Worm (Caenorhabditis elegans) whole organism, midembryonic: ENCODE data around the gene C23H3.5.
"Not testable (repeated sequence)": the region's sequence is repeated elsewhere in the genome, so short reads cannot be mapped to it uniquely, and the experiment has no call there.

Experiments
- flt-1 ChIP-seq: fragments of 200-800 bp; sonication (Bioruptor generic); IDR thresholded peaks from 2 replicates; pipeline ENCODE4 v1.3.6; 2022; ENCODE audit warnings: missing genetic modification characterization, missing compliant biosample characterization
- ref-1 ChIP-seq: fragments of 200-800 bp; sonication (Bioruptor generic); conservative IDR thresholded peaks from 2 replicates; pipeline ENCODE4 v1.3.6; 2022; ENCODE audit warnings: missing genetic modification reagents, missing genetic modification characterization, missing compliant biosample characterization
- ztf-23 ChIP-seq: fragments of 200-800 bp; sonication (Bioruptor generic); IDR thresholded peaks from 2 replicates; pipeline ENCODE4 v1.3.6; 2022; ENCODE audit warnings: missing genetic modification reagents, missing genetic modification characterization, missing compliant biosample characterization

DNA sequence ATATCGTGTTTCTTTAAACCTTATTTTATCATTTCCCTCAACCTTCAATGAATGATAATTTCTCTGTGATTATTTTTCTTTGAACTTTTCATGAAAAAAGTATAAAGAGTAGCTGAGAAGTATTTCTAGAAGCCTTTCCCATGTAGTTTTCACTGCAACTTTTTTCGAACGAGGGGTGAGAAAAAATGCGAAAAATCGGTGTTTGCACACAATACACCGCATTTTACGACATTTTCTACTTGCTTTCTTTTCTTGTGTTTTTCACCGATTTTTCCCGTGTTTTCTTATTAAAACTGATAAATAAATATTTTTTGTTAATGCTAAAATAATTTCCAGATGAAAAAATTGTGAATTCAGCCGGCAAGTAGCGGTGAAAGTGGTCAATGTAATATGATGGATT is 51.5 kb downstream of the C23H3.5 start, which contains the start of gene C50D2.10:
- not testable (repeated sequence) for TF ChIP-seq flt-1; ref-1 (GFP tag; lab: Robert Waterston, UW); ztf-23 (GFP tag; lab: Robert Waterston, UW)
